Fruit fly (Drosophila melanogaster) ovary, adult (tissue): ENCODE results near the gene CG4998.

Experiments used
- CG17801 ChIP-seq: fragments of 200-800 bp; optimal IDR thresholded peaks from 2 replicates; lab custom pipeline; 2019; ENCODE audit warnings: missing biosample characterization, mild to moderate bottlenecking, missing genetic modification characterization, moderate library complexity; ENCODE audit not compliant: partially characterized antibody

The CG4998 gene

dm6 chr3L:16338703-16339102 is at the start of gene CG4998:
Gene CG4998, plus strand, starts transcription at chr3L:16339003.
- TF ChIP-seq CG17801, result no peak

dm6 chr3L:16289067-16289466 is 49.7 kb upstream of the CG4998 start:
- no peak for TF ChIP-seq CG17801

dm6 chr3L:16290850-16291249 is 48.0 kb upstream of the CG4998 start, which contains the start of gene CG13045:
Gene CG13045, minus strand, starts transcription at chr3L:16290950.
- TF ChIP-seq CG17801, result no peak

- TF ChIP-seq CG17801, result no peak
These were observed 47.1 kb upstream of the CG4998 start for dm6 chr3L:16291678-16292077.

- TF ChIP-seq CG17801, result no peak
These were observed 43.4 kb upstream of the CG4998 start, which contains the start of gene CG4962 for dm6 chr3L:16295447-16295846. Gene CG4962, minus strand, starts transcription at chr3L:16295547.

dm6 chr3L:16301153-16301552 is 37.6 kb upstream of the CG4998 start, which contains the start of gene CG4982:
Gene CG4982, plus strand, starts transcription at chr3L:16301453.
- no peak for TF ChIP-seq CG17801

dm6 chr3L:16303078-16303477 is 35.7 kb upstream of the CG4998 start, which contains the start of gene CG13044:
Gene CG13044, minus strand, starts transcription at chr3L:16303178.
- no peak for TF ChIP-seq CG17801

- no peak for TF ChIP-seq CG17801
These were observed 34.8 kb upstream of the CG4998 start, which contains the start of gene CG43249 for dm6 chr3L:16303982-16304381. Gene CG43249, plus strand, starts transcription at chr3L:16304282.

- no peak for TF ChIP-seq CG17801
These were observed 32.8 kb upstream of the CG4998 start, which contains the start of the genes CG13043 and CG13063 for dm6 chr3L:16305820-16306650. Gene CG13043, minus strand, starts transcription at chr3L:16305870. Gene CG13063, plus strand, starts transcription at chr3L:16306600.

dm6 chr3L:16308380-16308779 is 30.4 kb upstream of the CG4998 start, which contains the start of gene CG13042:
Gene CG13042, minus strand, starts transcription at chr3L:16308480.
- no peak for TF ChIP-seq CG17801

dm6 chr3L:16309972-16310371 is 28.8 kb upstream of the CG4998 start:
- no peak for TF ChIP-seq CG17801

- TF ChIP-seq CG17801, result no peak
These were observed 24.8 kb upstream of the CG4998 start, which contains the start of gene CG13062 for dm6 chr3L:16313985-16314384. Gene CG13062, plus strand, starts transcription at chr3L:16314285.

- no peak for TF ChIP-seq CG17801
These were observed 21.1 kb upstream of the CG4998 start, which contains the start of gene Nplp3 for dm6 chr3L:16317724-16318123. Gene Nplp3, plus strand, starts transcription at chr3L:16318024.

dm6 chr3L:16319399-16319906 is 19.4 kb upstream of the CG4998 start, which contains the start of the genes CG13041 and CG13060:
Gene CG13041, minus strand, starts transcription at chr3L:16319526.
Gene CG13060, plus strand, starts transcription at chr3L:16319856.
- TF ChIP-seq CG17801, result no peak

- no peak for TF ChIP-seq CG17801
These were observed 17.6 kb upstream of the CG4998 start, which contains the start of gene CG42718 for dm6 chr3L:16321172-16321571. Gene CG42718, minus strand, starts transcription at chr3L:16321272.

- TF ChIP-seq CG17801, result no peak
These were observed 15.4 kb upstream of the CG4998 start, which contains the start of gene CG13059 for dm6 chr3L:16323372-16323771. Gene CG13059, plus strand, starts transcription at chr3L:16323672.

dm6 chr3L:16326657-16327056 is 12.1 kb upstream of the CG4998 start, which contains the start of the genes CG13040 and CG13039:
Gene CG13040, minus strand, starts transcription at chr3L:16326757.
Gene CG13039, minus strand, starts transcription at chr3L:16326762.
- no peak for TF ChIP-seq CG17801
